Fruit fly (Drosophila melanogaster): Measurements from ENCODE around the gene CG31223.

Gene CG31223

dm6 chr3R:20850395-20851039, 19.6 kb downstream of the CG31223 start, which contains the start of gene RpS30:
TSS of gene RpS30 (plus strand) at chr3R:20850516.
- peak; percentile 51 for TF ChIP-seq tj (GFP tag; optimal IDR thresholded peaks at IDR 0.05)
- no peak for TF ChIP-seq CG11617 (GFP tag; optimal IDR thresholded peaks at IDR 0.05)
- TF ChIP-seq ovo (GFP tag; optimal IDR thresholded peaks at IDR 0.05) = no peak
- TF ChIP-seq CG5204 (GFP tag; optimal IDR thresholded peaks at IDR 0.05) = no peak
- peak; percentile 79 for TF ChIP-seq bab1 (GFP tag; optimal IDR thresholded peaks at IDR 0.05)
- peak; percentile 22 for TF ChIP-seq CG1620 (GFP tag; optimal IDR thresholded peaks at IDR 0.05)
- no peak for TF ChIP-seq Crg-1 (GFP tag; optimal IDR thresholded peaks at IDR 0.05)
- TF ChIP-seq Clk (GFP tag; optimal IDR thresholded peaks at IDR 0.05) = no peak
- TF ChIP-seq CG12768 (GFP tag; optimal IDR thresholded peaks at IDR 0.05) = no peak
- no peak for TF ChIP-seq CG33017 (tag; optimal IDR thresholded peaks at IDR 0.05)
- peak; percentile 37 for TF ChIP-seq Hr96 (GFP tag; optimal IDR thresholded peaks at IDR 0.05)
- no peak for TF ChIP-seq cnc (optimal IDR thresholded peaks at IDR 0.05)
- peak; percentile 25 for TF ChIP-seq cic (GFP tag; optimal IDR thresholded peaks at IDR 0.05)
- peak; percentile 1 for TF ChIP-seq toe (GFP tag; optimal IDR thresholded peaks at IDR 0.05)
- TF ChIP-seq CG14711 (tag; optimal IDR thresholded peaks at IDR 0.05) = peak; percentile 72
- peak; percentile 37 for TF ChIP-seq pad (GFP tag; optimal IDR thresholded peaks at IDR 0.05)
- no peak for TF ChIP-seq CG7045 (GFP tag; optimal IDR thresholded peaks at IDR 0.05)
- no peak for TF ChIP-seq kay (GFP tag; ENCODE audit: borderline replicate concordance)
- TF ChIP-seq Mnt (GFP tag; optimal IDR thresholded peaks at IDR 0.05) = peak; percentile 92
- peak; percentile 55 for TF ChIP-seq CG7101 (tag; optimal IDR thresholded peaks at IDR 0.05)

- no peak for TF ChIP-seq Crg-1 (GFP tag; optimal IDR thresholded peaks at IDR 0.05)
- TF ChIP-seq CG5204 (GFP tag; optimal IDR thresholded peaks at IDR 0.05) = no peak
These were observed 28.9 kb downstream of the CG31223 start, which contains the start of gene Ir93a for dm6 chr3R:20859845-20860244. TSS of gene Ir93a (minus strand) at chr3R:20859945.

- TF ChIP-seq Clk (GFP tag; optimal IDR thresholded peaks at IDR 0.05) (no peak), CG14711 (tag; optimal IDR thresholded peaks at IDR 0.05) (peak; percentile 27)
These were observed 35.3 kb downstream of the CG31223 start, which contains the start of gene KaiR1D for dm6 chr3R:20866204-20866603. TSS of gene KaiR1D (minus strand) at chr3R:20866231.

DNA sequence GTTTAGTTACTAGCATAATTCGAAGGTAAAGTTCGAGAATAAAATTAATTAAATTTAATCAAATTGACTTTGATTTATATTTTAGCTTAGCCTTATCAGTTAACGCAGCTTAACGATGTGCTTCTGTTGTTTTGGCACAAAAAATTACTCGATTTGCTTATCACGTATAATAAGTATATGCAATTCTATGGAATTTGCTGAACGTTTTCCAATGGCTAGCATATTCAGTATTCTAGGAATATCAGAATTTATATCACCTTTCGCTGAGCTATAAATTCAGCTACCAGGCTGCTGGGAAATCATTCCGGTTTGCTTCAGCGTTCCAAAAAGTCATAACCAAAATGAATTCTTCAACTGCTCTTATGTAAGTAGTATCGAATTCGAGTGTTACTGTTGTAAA, 39.8 kb downstream of the CG31223 start, which contains the start of gene TotA:
Gene TotA (plus strand): TSS at position 301 of the 400 bp plus-strand sequence.
- TF ChIP-seq Hr96 (GFP tag; optimal IDR thresholded peaks at IDR 0.05) (no peak), tj (GFP tag; optimal IDR thresholded peaks at IDR 0.05) (no peak), CG33017 (tag; optimal IDR thresholded peaks at IDR 0.05) (no peak), CG1620 (GFP tag; optimal IDR thresholded peaks at IDR 0.05) (no peak), pad (GFP tag; optimal IDR thresholded peaks at IDR 0.05) (no peak), Crg-1 (GFP tag; optimal IDR thresholded peaks at IDR 0.05) (no peak), CG11617 (GFP tag; optimal IDR thresholded peaks at IDR 0.05) (no peak), kay (GFP tag; ENCODE audit: borderline replicate concordance) (no peak), toe (GFP tag; optimal IDR thresholded peaks at IDR 0.05) (no peak)

- TF ChIP-seq CG14711 (tag; optimal IDR thresholded peaks at IDR 0.05) (no peak), tj (GFP tag; optimal IDR thresholded peaks at IDR 0.05) (no peak), Mnt (GFP tag; optimal IDR thresholded peaks at IDR 0.05) (no peak), Clk (GFP tag; optimal IDR thresholded peaks at IDR 0.05) (no peak), Crg-1 (GFP tag; optimal IDR thresholded peaks at IDR 0.05) (no peak), toe (GFP tag; optimal IDR thresholded peaks at IDR 0.05) (no peak)
These were observed 41.8 kb downstream of the CG31223 start, which contains the start of gene TotC for dm6 chr3R:20872688-20873087. TSS of gene TotC (plus strand) at chr3R:20872988.

dm6 chr3R:20873638-20874037, 42.7 kb downstream of the CG31223 start, which contains the start of gene TotB:
TSS of gene TotB (plus strand) at chr3R:20873938.
- no peak for TF ChIP-seq CG7045 (GFP tag; optimal IDR thresholded peaks at IDR 0.05)
- no peak for TF ChIP-seq CG5204 (GFP tag; optimal IDR thresholded peaks at IDR 0.05)

DNA sequence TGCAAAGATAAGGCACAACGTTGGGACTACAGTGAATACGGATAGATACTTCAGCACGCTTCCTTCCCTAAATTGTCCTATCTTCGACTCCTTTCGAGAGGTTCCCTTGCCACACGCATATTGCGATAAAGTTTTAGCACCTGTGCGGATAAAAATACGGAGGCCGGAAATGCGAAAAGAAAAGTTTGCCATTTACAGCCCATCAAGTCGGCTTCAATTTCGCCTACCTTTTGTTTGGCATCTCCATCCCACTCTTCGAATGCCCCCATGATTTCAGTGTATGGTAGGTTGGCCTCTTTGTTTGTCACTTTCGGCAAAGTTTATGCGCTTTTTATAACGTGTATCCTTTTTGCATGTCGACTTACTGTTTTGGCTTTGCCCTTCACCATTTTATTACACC, 45.8 kb downstream of the CG31223 start:
- TF ChIP-seq Hr96 (GFP tag; optimal IDR thresholded peaks at IDR 0.05) (no peak), CG7045 (GFP tag; optimal IDR thresholded peaks at IDR 0.05) (no peak), CG1620 (GFP tag; optimal IDR thresholded peaks at IDR 0.05) (no peak), cic (GFP tag; optimal IDR thresholded peaks at IDR 0.05) (no peak), toe (GFP tag; optimal IDR thresholded peaks at IDR 0.05) (no peak), tj (GFP tag; optimal IDR thresholded peaks at IDR 0.05) (no peak), cnc (optimal IDR thresholded peaks at IDR 0.05) (no peak), Clk (GFP tag; optimal IDR thresholded peaks at IDR 0.05) (no peak), CG33017 (tag; optimal IDR thresholded peaks at IDR 0.05) (no peak), ovo (GFP tag; optimal IDR thresholded peaks at IDR 0.05) (no peak), Crg-1 (GFP tag; optimal IDR thresholded peaks at IDR 0.05) (no peak), CG14711 (tag; optimal IDR thresholded peaks at IDR 0.05) (no peak), CG5204 (GFP tag; optimal IDR thresholded peaks at IDR 0.05) (no peak), Mnt (GFP tag; optimal IDR thresholded peaks at IDR 0.05) (no peak), pad (GFP tag; optimal IDR thresholded peaks at IDR 0.05) (no peak), CG12768 (GFP tag; optimal IDR thresholded peaks at IDR 0.05) (no peak), bab1 (GFP tag; optimal IDR thresholded peaks at IDR 0.05) (no peak), kay (GFP tag; ENCODE audit: borderline replicate concordance) (no peak)
